Worm (Caenorhabditis elegans) whole organism, mixed stage, embryonic: ENCODE data around the gene eyg-1.

ENCODE experiments used
- bed-3 ChIP-seq: fragments of 200-800 bp; sonication (Bioruptor generic); optimal IDR thresholded peaks from 3 replicates; lab custom pipeline; 2018; ENCODE audit warnings: mild to moderate bottlenecking, missing genetic modification characterization, moderate library complexity, missing compliant biosample characterization
- ceh-39 ChIP-seq: fragments of 150-350 bp; optimal IDR thresholded peaks from 2 replicates; lab custom pipeline; 2014; ENCODE audit warnings: missing biosample characterization, missing genetic modification characterization
- ceh-43 ChIP-seq: fragments of 200-800 bp; sonication (Bioruptor generic); optimal IDR thresholded peaks from 2 replicates; lab custom pipeline; 2018; ENCODE audit warnings: mild to moderate bottlenecking, missing genetic modification characterization, moderate library complexity, missing compliant biosample characterization
- ceh-83 ChIP-seq: fragments of 200-800 bp; sonication (Bioruptor generic); optimal IDR thresholded peaks from 2 replicates; lab custom pipeline; 2018; ENCODE audit warnings: mild to moderate bottlenecking, missing genetic modification characterization, missing compliant biosample characterization
- ces-1 ChIP-seq: fragments of 150-350 bp; optimal IDR thresholded peaks from 2 replicates; lab custom pipeline; 2014; ENCODE audit warnings: missing biosample characterization, missing genetic modification reagents, missing genetic modification characterization
- cnd-1 ChIP-seq: fragments of 200-800 bp; sonication (Bioruptor generic); optimal IDR thresholded peaks from 2 replicates; lab custom pipeline; 2018; ENCODE audit warnings: mild to moderate bottlenecking, missing genetic modification characterization, missing compliant biosample characterization
- drap-1 ChIP-seq: fragments of 200-800 bp; sonication (Bioruptor generic); optimal IDR thresholded peaks from 3 replicates; lab custom pipeline; 2018; ENCODE audit warnings: mild to moderate bottlenecking, missing genetic modification characterization, missing compliant biosample characterization
- elt-1 ChIP-seq: sonication (generic microtip); optimal IDR thresholded peaks from 2 replicates; lab custom pipeline; 2017; ENCODE audit warnings: missing genetic modification characterization, mild to moderate bottlenecking, missing compliant biosample characterization, antibody characterized with exemption, moderate library complexity, borderline replicate concordance; ENCODE audit not compliant: insufficient read depth
- elt-3 ChIP-seq: fragments of 150-350 bp; optimal IDR thresholded peaks from 2 replicates; lab custom pipeline; 2014; ENCODE audit warnings: missing biosample characterization, missing genetic modification characterization
- ham-2 ChIP-seq: fragments of 200-800 bp; sonication (Bioruptor generic); optimal IDR thresholded peaks from 2 replicates; lab custom pipeline; 2018; ENCODE audit warnings: mild to moderate bottlenecking, missing genetic modification characterization, missing compliant biosample characterization
- hlh-1 ChIP-seq: fragments of 150-350 bp; optimal IDR thresholded peaks from 2 replicates; lab custom pipeline; 2014; ENCODE audit warnings: missing biosample characterization, missing genetic modification reagents, missing genetic modification characterization
- lin-13 ChIP-seq: fragments of 150-350 bp; optimal IDR thresholded peaks from 2 replicates; lab custom pipeline; 2014; ENCODE audit warnings: missing biosample characterization, missing genetic modification characterization
- lin-32 ChIP-seq: fragments of 200-800 bp; sonication (Bioruptor generic); optimal IDR thresholded peaks from 2 replicates; lab custom pipeline; 2018; ENCODE audit warnings: mild to moderate bottlenecking, missing genetic modification characterization, missing compliant biosample characterization
- lsy-2 ChIP-seq: fragments of 150-350 bp; optimal IDR thresholded peaks from 2 replicates; lab custom pipeline; 2014; ENCODE audit warnings: missing biosample characterization, missing genetic modification characterization
- mab-5 ChIP-seq: fragments of 150-350 bp; optimal IDR thresholded peaks from 2 replicates; lab custom pipeline; 2014; ENCODE audit warnings: missing biosample characterization, missing genetic modification characterization
- mep-1 ChIP-seq: fragments of 150-350 bp; optimal IDR thresholded peaks from 2 replicates; lab custom pipeline; 2017; ENCODE audit warnings: missing biosample characterization, missing genetic modification reagents, missing genetic modification characterization, inconsistent platforms
- mls-2 ChIP-seq: sonication (generic microtip); optimal IDR thresholded peaks from 2 replicates; lab custom pipeline; 2016; ENCODE audit warnings: mild to moderate bottlenecking, missing genetic modification characterization, moderate library complexity, missing compliant biosample characterization
- nhr-2 ChIP-seq: fragments of 150-350 bp; optimal IDR thresholded peaks from 2 replicates; lab custom pipeline; 2014; ENCODE audit warnings: missing biosample characterization, missing genetic modification characterization
- nhr-237 ChIP-seq: fragments of 150-350 bp; optimal IDR thresholded peaks from 2 replicates; lab custom pipeline; 2014; ENCODE audit warnings: missing biosample characterization, missing genetic modification characterization
- nhr-28 ChIP-seq: fragments of 150-350 bp; optimal IDR thresholded peaks from 2 replicates; lab custom pipeline; 2014; ENCODE audit warnings: missing biosample characterization, missing genetic modification characterization
- nhr-76 ChIP-seq: sonication (generic microtip); optimal IDR thresholded peaks from 2 replicates; lab custom pipeline; 2017; ENCODE audit warnings: missing biosample characterization, missing genetic modification characterization
- pha-4 ChIP-seq: fragments of 150-350 bp; optimal IDR thresholded peaks from 2 replicates; lab custom pipeline; 2018; ENCODE audit warnings: missing biosample characterization, missing genetic modification reagents, missing genetic modification characterization
- sem-2 ChIP-seq: fragments of 200-800 bp; sonication (Bioruptor generic); optimal IDR thresholded peaks from 2 replicates; lab custom pipeline; 2018; ENCODE audit warnings: mild to moderate bottlenecking, missing genetic modification characterization, missing compliant biosample characterization
- snpc-4 ChIP-seq: fragments of 150-350 bp; optimal IDR thresholded peaks from 2 replicates; lab custom pipeline; 2014; ENCODE audit warnings: missing biosample characterization, missing genetic modification characterization
- sptf-1 ChIP-seq: sonication (generic microtip); optimal IDR thresholded peaks from 2 replicates; lab custom pipeline; 2017; ENCODE audit warnings: mild to moderate bottlenecking, missing genetic modification characterization, moderate library complexity, missing compliant biosample characterization
- tbx-8 ChIP-seq: fragments of 200-800 bp; sonication (Bioruptor generic); optimal IDR thresholded peaks from 2 replicates; lab custom pipeline; 2018; ENCODE audit warnings: mild to moderate bottlenecking, missing genetic modification characterization, moderate library complexity, missing compliant biosample characterization
- unc-120 ChIP-seq: sonication (generic microtip); optimal IDR thresholded peaks from 2 replicates; lab custom pipeline; 2017; ENCODE audit warnings: missing genetic modification characterization, missing compliant biosample characterization; ENCODE audit not compliant: poor library complexity, severe bottlenecking
- unc-39 ChIP-seq: fragments of 150-350 bp; optimal IDR thresholded peaks from 2 replicates; lab custom pipeline; 2014; ENCODE audit warnings: missing biosample characterization, missing genetic modification characterization
- unc-62 ChIP-seq: fragments of 150-350 bp; optimal IDR thresholded peaks from 2 replicates; lab custom pipeline; 2014; ENCODE audit warnings: missing biosample characterization, missing genetic modification reagents, missing genetic modification characterization
- zip-8 ChIP-seq: fragments of 150-350 bp; optimal IDR thresholded peaks from 2 replicates; lab custom pipeline; 2014; ENCODE audit warnings: missing biosample characterization, missing genetic modification characterization
- ztf-11 ChIP-seq: fragments of 150-350 bp; optimal IDR thresholded peaks from 2 replicates; lab custom pipeline; 2014; ENCODE audit warnings: missing biosample characterization, missing genetic modification characterization

Gene eyg-1

ce11 chrII:9791185-9791584 lies 36.6 kb downstream of the eyg-1 start:
- TF ChIP-seq unc-39 (tag; lab: Kevin White, UChicago) (no peak), nhr-28 (tag; lab: Kevin White, UChicago) (no peak), bed-3 (GFP tag; lab: Kevin White, UChicago) (no peak), nhr-76 (tag; lab: Kevin White, UChicago) (no peak), elt-1 (tag; lab: Kevin White, UChicago) (no peak), lin-32 (no peak), mep-1 (tag; lab: Kevin White, UChicago) (no peak), nhr-237 (tag; lab: Kevin White, UChicago) (no peak), unc-120 (tag; lab: Kevin White, UChicago) (no peak), lin-13 (tag; lab: Kevin White, UChicago) (no peak), drap-1 (GFP tag; lab: Kevin White, UChicago) (no peak), ztf-11 (tag; lab: Kevin White, UChicago) (no peak), elt-3 (tag; lab: Kevin White, UChicago) (no peak), pha-4 (tag; lab: Kevin White, UChicago) (no peak), sem-2 (GFP tag; lab: Kevin White, UChicago) (no peak), sptf-1 (tag; lab: Kevin White, UChicago) (no peak), ham-2 (no peak)

- TF ChIP-seq unc-62 (GFP tag; lab: Kevin White, UChicago) (peak; percentile 23), ceh-43 (GFP tag; lab: Kevin White, UChicago) (no peak), lin-13 (tag; lab: Kevin White, UChicago) (no peak), elt-1 (tag; lab: Kevin White, UChicago) (peak; percentile 44), unc-39 (tag; lab: Kevin White, UChicago) (no peak), unc-120 (tag; lab: Kevin White, UChicago) (peak; percentile 52), nhr-2 (tag; lab: Kevin White, UChicago) (no peak)
Observed at ce11 chrII:9787395-9788152, 40.2 kb downstream of the eyg-1 start, which contains the start of gene cyp-13A2. TSS of gene cyp-13A2 (minus strand) at chrII:9787629.

DNA sequence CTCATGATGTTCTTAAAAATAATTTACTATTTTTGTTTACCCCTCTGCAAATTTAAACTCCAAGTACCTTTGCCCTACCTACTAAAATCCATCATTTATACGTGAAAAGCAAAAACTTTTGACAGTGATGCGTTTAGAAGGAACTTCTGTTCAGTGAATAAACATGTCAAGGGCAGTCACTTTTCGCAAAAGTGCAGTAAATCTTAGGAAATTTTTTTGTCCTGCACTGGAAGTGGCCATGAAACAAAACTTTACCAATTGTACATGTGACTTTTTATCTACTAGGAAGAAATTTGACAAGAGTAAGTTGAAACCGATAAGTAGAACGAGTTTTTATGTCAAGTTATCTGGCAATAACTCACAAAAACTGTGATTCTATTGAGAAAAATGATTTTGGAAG lies 41.5 kb downstream of the eyg-1 start:
- no peak for TF ChIP-seq sem-2 (GFP tag; lab: Kevin White, UChicago)
- no peak for TF ChIP-seq lsy-2 (tag; lab: Kevin White, UChicago)
- no peak for TF ChIP-seq hlh-1
- no peak for TF ChIP-seq mab-5 (tag; lab: Kevin White, UChicago)
- TF ChIP-seq nhr-28 (tag; lab: Kevin White, UChicago) = no peak
- no peak for TF ChIP-seq ham-2
- TF ChIP-seq bed-3 (GFP tag; lab: Kevin White, UChicago) = no peak
- no peak for TF ChIP-seq drap-1 (GFP tag; lab: Kevin White, UChicago)
- no peak for TF ChIP-seq ceh-83 (GFP tag; lab: Kevin White, UChicago)
- TF ChIP-seq nhr-76 (tag; lab: Kevin White, UChicago) = no peak
- no peak for TF ChIP-seq elt-1 (tag; lab: Kevin White, UChicago)
- TF ChIP-seq sptf-1 (tag; lab: Kevin White, UChicago) = no peak
- TF ChIP-seq nhr-2 (tag; lab: Kevin White, UChicago) = no peak
- no peak for TF ChIP-seq elt-3 (tag; lab: Kevin White, UChicago)
- TF ChIP-seq tbx-8 (GFP tag; lab: Kevin White, UChicago) = no peak
- no peak for TF ChIP-seq ces-1

- TF ChIP-seq mab-5 (tag; lab: Kevin White, UChicago) = no peak
- TF ChIP-seq lin-13 (tag; lab: Kevin White, UChicago) = no peak
- TF ChIP-seq nhr-76 (tag; lab: Kevin White, UChicago) = no peak
- TF ChIP-seq bed-3 (GFP tag; lab: Kevin White, UChicago) = no peak
- TF ChIP-seq, all 35 proteins: peak for 0
Observed at ce11 chrII:9782337-9782736, 45.4 kb downstream of the eyg-1 start, which contains the start of gene T10B9.14. TSS of gene T10B9.14 (minus strand) at chrII:9782437.

- TF ChIP-seq ceh-83 (GFP tag; lab: Kevin White, UChicago) (no peak), mls-2 (tag; lab: Kevin White, UChicago) (no peak), zip-8 (tag; lab: Kevin White, UChicago) (no peak), nhr-76 (tag; lab: Kevin White, UChicago) (no peak), ceh-43 (GFP tag; lab: Kevin White, UChicago) (no peak), unc-62 (GFP tag; lab: Kevin White, UChicago) (no peak), nhr-237 (tag; lab: Kevin White, UChicago) (no peak), ham-2 (no peak), elt-3 (tag; lab: Kevin White, UChicago) (no peak), snpc-4 (tag; lab: Kevin White, UChicago) (no peak), pha-4 (tag; lab: Kevin White, UChicago) (no peak), cnd-1 (tag; lab: Kevin White, UChicago) (no peak), lin-32 (no peak), nhr-28 (tag; lab: Kevin White, UChicago) (no peak), ceh-39 (tag; lab: Kevin White, UChicago) (no peak)
Observed at ce11 chrII:9781842-9782241, 45.9 kb downstream of the eyg-1 start, which contains the start of gene cyp-13A1. TSS of gene cyp-13A1 (minus strand) at chrII:9781997.
